Worm (Caenorhabditis elegans) whole organism, L4/young adult: ENCODE results near the gene cest-16.

Source experiments
- W03F9.2 ChIP-seq: fragments of 150-350 bp; optimal IDR thresholded peaks from 2 replicates; lab custom pipeline; 2014; ENCODE audit warnings: missing biosample characterization, missing genetic modification characterization
- dao-5 ChIP-seq: sonication (generic microtip); optimal IDR thresholded peaks from 2 replicates; lab custom pipeline; 2016; ENCODE audit warnings: missing genotype, missing genetic modification characterization, moderate library complexity, missing compliant biosample characterization
- him-1 ChIP-seq: sonication (generic microtip); optimal IDR thresholded peaks from 2 replicates; lab custom pipeline; 2016; ENCODE audit warnings: missing genotype, missing genetic modification reagents, missing genetic modification characterization, missing compliant biosample characterization

ce11 chrX:6345785-6346184 lies 46.0 kb downstream of the cest-16 start:
- TF ChIP-seq him-1 (no peak), dao-5 (no peak), W03F9.2 (tag; lab: Kevin White, UChicago) (no peak)
